Worm (Caenorhabditis elegans) whole organism, L4 larva: ENCODE data around the gene VZK822L.2.
A peak's percentile ranks its signal among the peaks of the same experiment; 100 is the strongest.

Experiments used
- F10B5.3 ChIP-seq: sonication (generic microtip); optimal IDR thresholded peaks from 2 replicates; lab custom pipeline; 2016; ENCODE audit warnings: mild to moderate bottlenecking, missing genetic modification characterization, missing compliant biosample characterization
- F37D6.2 ChIP-seq: sonication (generic microtip); optimal IDR thresholded peaks from 2 replicates; lab custom pipeline; 2016; ENCODE audit warnings: mild to moderate bottlenecking, missing genetic modification characterization, missing compliant biosample characterization
- R02D3.7 ChIP-seq: fragments of 150-350 bp; sonication (generic microtip); optimal IDR thresholded peaks from 3 replicates; lab custom pipeline; 2014; ENCODE audit warnings: missing biosample characterization, missing genetic modification characterization
- T26A8.4 ChIP-seq: fragments of 200-800 bp; sonication (Bioruptor generic); IDR thresholded peaks from 2 replicates; pipeline ENCODE4 v1.3.6; 2022; ENCODE audit warnings: missing genetic modification characterization, missing compliant biosample characterization
- Y105C5A.15 ChIP-seq: fragments of 200-800 bp; sonication (Bioruptor generic); IDR thresholded peaks from 2 replicates; pipeline ENCODE4 v1.3.6; 2022; ENCODE audit warnings: missing genetic modification characterization, missing compliant biosample characterization
- Y48G9A.11 ChIP-seq: fragments of 200-800 bp; sonication (Bioruptor generic); IDR thresholded peaks from 2 replicates; pipeline ENCODE4 v1.3.6; 2022; ENCODE audit warnings: missing genetic modification reagents, missing genetic modification characterization, missing compliant biosample characterization
- ZK337.2 ChIP-seq: fragments of 200-800 bp; sonication (Bioruptor generic); IDR thresholded peaks from 2 replicates; pipeline ENCODE4 v1.3.6; 2022; ENCODE audit warnings: missing genetic modification reagents, missing genetic modification characterization, missing compliant biosample characterization
- ZK546.5 ChIP-seq, 2 experiments: sonication (generic microtip); optimal IDR thresholded peaks; 2 replicates each; lab custom pipeline; 2017; ENCODE audit warnings: missing biosample characterization in 2 of 2, missing genetic modification characterization in 2 of 2
- aly-2 ChIP-seq: sonication (generic microtip); optimal IDR thresholded peaks from 2 replicates; lab custom pipeline; 2018; ENCODE audit warnings: missing biosample characterization, missing genetic modification characterization
- ceh-20 ChIP-seq: fragments of 200-800 bp; sonication (Bioruptor generic); IDR thresholded peaks from 2 replicates; pipeline ENCODE4 v1.3.6; 2022; ENCODE audit warnings: missing genetic modification reagents, missing genetic modification characterization, missing compliant biosample characterization
- ceh-32 ChIP-seq: sonication (generic microtip); optimal IDR thresholded peaks from 2 replicates; lab custom pipeline; 2016; ENCODE audit warnings: mild to moderate bottlenecking, missing genetic modification characterization, missing compliant biosample characterization; ENCODE audit not compliant: poor library complexity
- ces-1 ChIP-seq: fragments of 150-350 bp; sonication (generic microtip); optimal IDR thresholded peaks from 4 replicates; lab custom pipeline; 2014; ENCODE audit warnings: missing biosample characterization, missing genetic modification reagents, missing genetic modification characterization
- cey-2 ChIP-seq: sonication (generic microtip); optimal IDR thresholded peaks from 3 replicates; lab custom pipeline; 2017; ENCODE audit warnings: missing genetic modification characterization, mild to moderate bottlenecking, missing compliant biosample characterization, antibody characterized with exemption, borderline replicate concordance; ENCODE audit not compliant: insufficient read depth
- daf-12 ChIP-seq: fragments of 150-350 bp; optimal IDR thresholded peaks from 2 replicates; lab custom pipeline; 2014; ENCODE audit warnings: missing biosample characterization, missing genetic modification reagents, missing genetic modification characterization
- daf-16 ChIP-seq, 3 experiments: sonication (generic microtip); optimal IDR thresholded peaks; 2 replicates each; lab custom pipeline; 2016 to 2017; ENCODE audit warnings: missing genetic modification characterization in 3 of 3, missing genetic modification reagents in 3 of 3, mild to moderate bottlenecking in 2 of 3, missing compliant biosample characterization in 2 of 3, missing biosample characterization in 1 of 3, moderate library complexity in 1 of 3
- dmd-6 ChIP-seq: fragments of 200-800 bp; sonication (Bioruptor generic); IDR thresholded peaks from 2 replicates; pipeline ENCODE4 v1.3.6; 2022; ENCODE audit warnings: missing genetic modification reagents, missing genetic modification characterization, missing compliant biosample characterization
- dmd-8 ChIP-seq: fragments of 200-800 bp; sonication (Bioruptor generic); IDR thresholded peaks from 2 replicates; pipeline ENCODE4 v1.3.6; 2022; ENCODE audit warnings: missing genetic modification characterization, missing compliant biosample characterization
- dmd-9 ChIP-seq: fragments of 200-800 bp; sonication (Bioruptor generic); IDR thresholded peaks from 2 replicates; pipeline ENCODE4 v1.3.6; 2022; ENCODE audit warnings: missing genetic modification reagents, missing genetic modification characterization, missing compliant biosample characterization
- egl-27 ChIP-seq: sonication (generic microtip); optimal IDR thresholded peaks from 3 replicates; lab custom pipeline; 2017; ENCODE audit warnings: missing biosample characterization, missing genetic modification reagents, missing genetic modification characterization
- hif-1 ChIP-seq, 2 experiments: sonication (generic microtip); optimal IDR thresholded peaks; 2 replicates each; lab custom pipeline; 2016 to 2017; ENCODE audit warnings: missing compliant biosample characterization in 2 of 2, missing genetic modification characterization in 2 of 2, missing genetic modification reagents in 2 of 2, missing genotype in 2 of 2, mild to moderate bottlenecking in 1 of 2
- hlh-11 ChIP-seq: fragments of 200-800 bp; sonication (Bioruptor generic); optimal IDR thresholded peaks from 2 replicates; lab custom pipeline; 2018; ENCODE audit warnings: mild to moderate bottlenecking, missing genetic modification characterization, missing compliant biosample characterization
- hlh-30 ChIP-seq: sonication (generic microtip); optimal IDR thresholded peaks from 2 replicates; lab custom pipeline; 2017; ENCODE audit warnings: antibody characterized with exemption, mild to moderate bottlenecking, missing genetic modification characterization, missing compliant biosample characterization; ENCODE audit not compliant: insufficient read depth
- hmg-1.1 ChIP-seq: fragments of 200-800 bp; sonication (Bioruptor generic); IDR thresholded peaks from 2 replicates; pipeline ENCODE4 v1.3.6; 2022; ENCODE audit warnings: missing genetic modification reagents, missing genetic modification characterization, missing compliant biosample characterization
- jun-1 ChIP-seq: fragments of 150-350 bp; optimal IDR thresholded peaks from 2 replicates; lab custom pipeline; 2014; ENCODE audit warnings: missing biosample characterization, missing genetic modification reagents, missing genetic modification characterization
- lim-7 ChIP-seq: fragments of 200-800 bp; sonication (Bioruptor generic); IDR thresholded peaks from 2 replicates; pipeline ENCODE4 v1.3.6; 2022; ENCODE audit warnings: missing genetic modification characterization, missing compliant biosample characterization
- lin-1 ChIP-seq: fragments of 200-800 bp; sonication (Bioruptor generic); IDR thresholded peaks from 2 replicates; pipeline ENCODE4 v1.3.6; 2022; ENCODE audit warnings: missing genetic modification reagents, missing genetic modification characterization, missing compliant biosample characterization
- lin-29 ChIP-seq: fragments of 200-800 bp; sonication (Bioruptor generic); IDR thresholded peaks from 2 replicates; pipeline ENCODE4 v1.3.6; 2022; ENCODE audit warnings: missing genetic modification reagents, missing genetic modification characterization, missing compliant biosample characterization
- lir-3 ChIP-seq: sonication (generic microtip); optimal IDR thresholded peaks from 2 replicates; lab custom pipeline; 2016; ENCODE audit warnings: mild to moderate bottlenecking, missing genetic modification characterization, missing compliant biosample characterization
- madf-9 ChIP-seq: fragments of 200-800 bp; sonication (Bioruptor generic); conservative IDR thresholded peaks from 2 replicates; pipeline ENCODE4 v1.3.6; 2022; ENCODE audit warnings: missing genetic modification reagents, missing genetic modification characterization, missing compliant biosample characterization
- mdl-1 ChIP-seq, 2 experiments: fragments of 150-350 bp in 1 of 2; sonication (generic microtip) in 1 of 2; optimal IDR thresholded peaks; 2 replicates each; lab custom pipeline; 2014 to 2017; ENCODE audit warnings: missing biosample characterization in 2 of 2, missing genetic modification characterization in 2 of 2
- mes-2 ChIP-seq: sonication (generic microtip); optimal IDR thresholded peaks from 2 replicates; lab custom pipeline; 2016; ENCODE audit warnings: missing genotype, mild to moderate bottlenecking, missing genetic modification characterization, missing compliant biosample characterization; ENCODE audit not compliant: poor library complexity, severe bottlenecking
- mxl-3 ChIP-seq: fragments of 200-800 bp; sonication (Bioruptor generic); optimal IDR thresholded peaks from 2 replicates; lab custom pipeline; 2018; ENCODE audit warnings: mild to moderate bottlenecking, missing genetic modification characterization, missing compliant biosample characterization
- nhr-111 ChIP-seq: fragments of 200-800 bp; sonication (Bioruptor generic); optimal IDR thresholded peaks from 2 replicates; lab custom pipeline; 2018; ENCODE audit warnings: mild to moderate bottlenecking, missing genetic modification characterization, missing compliant biosample characterization
- nhr-237 ChIP-seq: sonication (generic microtip); optimal IDR thresholded peaks from 2 replicates; lab custom pipeline; 2017; ENCODE audit warnings: missing biosample characterization, missing genetic modification characterization
- nhr-41 ChIP-seq: fragments of 200-800 bp; sonication (Bioruptor generic); IDR thresholded peaks from 2 replicates; pipeline ENCODE4 v1.3.6; 2022; ENCODE audit warnings: missing genetic modification reagents, missing genetic modification characterization, missing compliant biosample characterization
- nhr-48 ChIP-seq: sonication (generic microtip); optimal IDR thresholded peaks from 2 replicates; lab custom pipeline; 2016; ENCODE audit warnings: mild to moderate bottlenecking, missing genetic modification characterization, missing compliant biosample characterization
- nhr-77 ChIP-seq: fragments of 150-350 bp; optimal IDR thresholded peaks from 2 replicates; lab custom pipeline; 2014; ENCODE audit warnings: missing biosample characterization, missing genetic modification characterization
- pqm-1 ChIP-seq: sonication (generic microtip); optimal IDR thresholded peaks from 2 replicates; lab custom pipeline; 2017; ENCODE audit warnings: missing biosample characterization, missing genetic modification characterization
- set-16 ChIP-seq: fragments of 200-800 bp; sonication (Bioruptor generic); IDR thresholded peaks from 2 replicates; pipeline ENCODE4 v1.3.6; 2022; ENCODE audit warnings: missing genetic modification reagents, missing genetic modification characterization, missing compliant biosample characterization
- snpc-4 ChIP-seq: fragments of 150-350 bp; optimal IDR thresholded peaks from 2 replicates; lab custom pipeline; 2014; ENCODE audit warnings: missing biosample characterization, missing genetic modification characterization
- spr-3 ChIP-seq: fragments of 200-800 bp; sonication (Bioruptor generic); optimal IDR thresholded peaks from 2 replicates; lab custom pipeline; 2018; ENCODE audit warnings: mild to moderate bottlenecking, missing genetic modification characterization, missing compliant biosample characterization
- tag-97 ChIP-seq: fragments of 200-800 bp; sonication (Bioruptor generic); IDR thresholded peaks from 2 replicates; pipeline ENCODE4 v1.3.6; 2022; ENCODE audit warnings: missing genetic modification characterization, missing compliant biosample characterization
- unc-39 ChIP-seq: sonication (generic microtip); optimal IDR thresholded peaks from 2 replicates; lab custom pipeline; 2017; ENCODE audit warnings: missing biosample characterization, missing genetic modification characterization
- vab-7 ChIP-seq: fragments of 200-800 bp; sonication (Bioruptor generic); IDR thresholded peaks from 2 replicates; pipeline ENCODE4 v1.3.6; 2022; ENCODE audit warnings: missing genetic modification reagents, missing genetic modification characterization, missing compliant biosample characterization
- zag-1 ChIP-seq: fragments of 150-350 bp; optimal IDR thresholded peaks from 2 replicates; lab custom pipeline; 2014; ENCODE audit warnings: missing biosample characterization, missing genetic modification characterization
- zfp-2 ChIP-seq: sonication (generic microtip); optimal IDR thresholded peaks from 2 replicates; lab custom pipeline; 2016; ENCODE audit warnings: mild to moderate bottlenecking, missing genetic modification characterization, missing compliant biosample characterization
- zip-11 ChIP-seq: fragments of 200-800 bp; sonication (Bioruptor generic); IDR thresholded peaks from 2 replicates; pipeline ENCODE4 v1.3.6; 2022; ENCODE audit warnings: missing genetic modification characterization, missing compliant biosample characterization
- ztf-11 ChIP-seq: fragments of 150-350 bp; optimal IDR thresholded peaks from 2 replicates; lab custom pipeline; 2014; ENCODE audit warnings: missing biosample characterization, missing genetic modification characterization

Gene VZK822L.2

ce11 chrIV:11914837-11915737 lies 3.3 kb downstream of the VZK822L.2 start, which contains the start of gene fat-6 (continued):
- TF ChIP-seq daf-12 (tag; lab: Kevin White, UChicago), result no peak
- TF ChIP-seq nhr-111 (GFP tag; lab: Kevin White, UChicago), result no peak
- TF ChIP-seq Y48G9A.11 (GFP tag; lab: Robert Waterston, UW), result no peak
- TF ChIP-seq ztf-11 (tag; lab: Kevin White, UChicago), result no peak
- no peak for TF ChIP-seq nhr-41 (GFP tag; lab: Robert Waterston, UW)
- TF ChIP-seq unc-39 (tag; lab: Kevin White, UChicago), result no peak
- TF ChIP-seq hlh-30, result no peak
- no peak for TF ChIP-seq set-16 (GFP tag; lab: Robert Waterston, UW)
- peak; percentile 46 for TF ChIP-seq hlh-11 (tag; lab: Kevin White, UChicago)
- peak; percentile 30; the same call in 1 of the 2 replicates for TF ChIP-seq T26A8.4
- TF ChIP-seq nhr-77 (tag; lab: Kevin White, UChicago), result peak; percentile 81
- TF ChIP-seq dmd-8, result no peak
- TF ChIP-seq hmg-1.1 (GFP tag; lab: Robert Waterston, UW), result no peak
- TF ChIP-seq daf-16 (GFP tag; optimal IDR thresholded peaks at IDR 0.05; lab: Kevin White, UChicago), result no peak
- TF ChIP-seq daf-16 (tag; optimal IDR thresholded peaks at IDR 0.05; lab: Kevin White, UChicago), result peak; percentile 58
- no peak for TF ChIP-seq Y105C5A.15 (GFP tag; lab: Robert Waterston, UW)
- TF ChIP-seq zfp-2 (tag; lab: Kevin White, UChicago), result no peak
- TF ChIP-seq ZK337.2 (GFP tag; lab: Robert Waterston, UW), result peak; percentile 9; the same call in 1 of the 2 replicates
- TF ChIP-seq ceh-20 (GFP tag; lab: Robert Waterston, UW), result no peak
- no peak for TF ChIP-seq zip-11
- TF ChIP-seq F10B5.3 (tag; lab: Kevin White, UChicago), result no peak
- TF ChIP-seq tag-97 (GFP tag; lab: Robert Waterston, UW), result no peak
- no peak for TF ChIP-seq pqm-1
- no peak for TF ChIP-seq snpc-4 (tag; lab: Kevin White, UChicago)
- no peak for TF ChIP-seq hif-1 (tag; optimal IDR thresholded peaks at IDR 0.05; lab: Kevin White, UChicago)
- TF ChIP-seq mes-2 (tag; lab: Kevin White, UChicago), result no peak
- TF ChIP-seq lim-7 (GFP tag; lab: Robert Waterston, UW), result 0 out of 2 replicates have a peak, but pooled peaks have one; percentile 45
- TF ChIP-seq spr-3 (GFP tag; lab: Kevin White, UChicago), result no peak
- TF ChIP-seq cey-2 (tag; lab: Kevin White, UChicago), result peak; percentile 75
- no peak for TF ChIP-seq dmd-9 (GFP tag; lab: Robert Waterston, UW)
- TF ChIP-seq nhr-48, result peak; percentile 38
- no peak for TF ChIP-seq aly-2 (tag; lab: Kevin White, UChicago)
- peak; percentile 16 for TF ChIP-seq mxl-3
- no peak for TF ChIP-seq nhr-237
- no peak for TF ChIP-seq egl-27
- no peak for TF ChIP-seq ces-1 (GFP tag; lab: Kevin White, UChicago)
- TF ChIP-seq R02D3.7, result no peak
- peak in 1 of 2 experiments; percentile 1 for TF ChIP-seq mdl-1 (tag; optimal IDR thresholded peaks at IDR 0.05; lab: Kevin White, UChicago)
- peak; percentile 21; the same call in 1 of the 2 replicates for TF ChIP-seq lin-1
- no peak for TF ChIP-seq vab-7 (GFP tag; lab: Robert Waterston, UW)
- peak; percentile 26; the same call in 1 of the 2 replicates for TF ChIP-seq dmd-6 (GFP tag; lab: Robert Waterston, UW)
- TF ChIP-seq zag-1 (tag; lab: Kevin White, UChicago), result no peak
- TF ChIP-seq lir-3 (tag; lab: Kevin White, UChicago), result no peak
- TF ChIP-seq F37D6.2, result no peak
- no peak for TF ChIP-seq lin-29 (GFP tag; lab: Robert Waterston, UW)
- no peak for TF ChIP-seq ZK546.5 (tag; optimal IDR thresholded peaks at IDR 0.05; lab: Kevin White, UChicago)
- no peak for TF ChIP-seq madf-9 (GFP tag; lab: Robert Waterston, UW)
- TF ChIP-seq ceh-32 (tag; lab: Kevin White, UChicago), result no peak
- no peak for TF ChIP-seq jun-1 (tag; lab: Kevin White, UChicago)
